Worm (Caenorhabditis elegans): ENCODE results near the gene C32D5.7.

DNA sequence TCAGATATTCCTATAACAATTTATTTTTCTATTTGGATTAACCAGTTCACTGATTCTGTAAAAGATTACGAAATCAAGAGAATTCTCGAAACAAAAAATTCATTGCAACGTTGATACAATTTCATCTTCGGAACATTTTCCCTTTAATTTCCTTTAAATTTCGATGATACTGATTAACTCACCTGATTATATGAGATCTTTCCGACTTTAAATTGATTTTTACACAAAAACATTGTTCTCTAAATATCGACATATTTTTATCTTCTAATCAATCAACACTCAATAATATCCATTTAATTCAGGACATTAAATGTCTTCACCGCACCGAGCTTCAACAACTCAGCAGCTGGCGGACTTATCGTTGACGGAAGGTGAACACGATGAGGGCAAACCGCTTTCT lies 31.2 kb upstream of the C32D5.7 start, which contains the start of gene lin-23:
- TF ChIP-seq pha-4 (GFP tag; IDR thresholded peaks at IDR 0.05), result no peak
- no peak for TF ChIP-seq pha-4 (tag; optimal IDR thresholded peaks at IDR 0.05)
- TF ChIP-seq egl-27 (tag; optimal IDR thresholded peaks at IDR 0.05), result no peak
- TF ChIP-seq nhr-77 (tag; optimal IDR thresholded peaks at IDR 0.05), result no peak
- no peak for TF ChIP-seq nhr-25 (tag; optimal IDR thresholded peaks at IDR 0.05; ENCODE audit: borderline replicate concordance, insufficient read depth)
- TF ChIP-seq nhr-76 (tag; optimal IDR thresholded peaks at IDR 0.05), result no peak
- TF ChIP-seq hmg-1.1 (GFP tag; IDR thresholded peaks at IDR 0.05), result no peak
- no peak for TF ChIP-seq ama-1 (optimal IDR thresholded peaks at IDR 0.05)
- no peak for TF ChIP-seq lin-1 (GFP tag; IDR thresholded peaks at IDR 0.05)
- TF ChIP-seq aly-2 (tag; optimal IDR thresholded peaks at IDR 0.05), result no peak
- no peak for TF ChIP-seq cey-2 (tag; optimal IDR thresholded peaks at IDR 0.05; ENCODE audit: borderline replicate concordance, insufficient read depth)
- no peak for TF ChIP-seq zag-1 (tag; optimal IDR thresholded peaks at IDR 0.05)
- no peak for TF ChIP-seq madf-9 (GFP tag; conservative IDR thresholded peaks at IDR 0.05)
